Worm (Caenorhabditis elegans): ENCODE results near the gene fbxb-22.

DNA sequence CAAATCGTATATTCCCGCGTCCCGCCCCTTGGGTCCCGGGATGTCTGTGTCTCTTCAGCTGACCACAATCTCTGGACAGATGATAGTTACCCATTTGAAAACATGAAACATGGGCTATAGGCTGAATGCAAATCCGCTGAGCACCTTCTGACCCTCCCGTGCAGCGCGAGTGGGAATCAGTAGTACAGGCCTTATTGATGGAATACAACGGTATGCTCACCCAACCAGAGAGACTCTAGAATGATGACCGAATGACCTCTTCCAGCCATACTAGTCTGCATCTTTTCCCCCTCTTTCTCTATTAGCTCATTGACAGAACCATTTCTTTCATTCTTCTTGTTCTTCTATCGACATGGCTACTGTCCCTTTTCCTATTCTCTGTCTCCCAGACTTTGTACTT lies 23.6 kb upstream of the fbxb-22 start, which contains the start of gene sdz-33:
- TF ChIP-seq him-1 (tag; optimal IDR thresholded peaks at IDR 0.05): no peak
- TF ChIP-seq W03F9.2 (tag; optimal IDR thresholded peaks at IDR 0.05): no peak

Measured in whole organism, L4/young adult.